Worm (Caenorhabditis elegans) whole organism, L1 larva: Measurements from ENCODE around the gene der-2.

ENCODE experiments used
- C16A3.4 ChIP-seq: fragments of 150-350 bp; optimal IDR thresholded peaks from 2 replicates; lab custom pipeline; 2014; ENCODE audit warnings: missing biosample characterization, missing genetic modification characterization
- C34B4.2 ChIP-seq: sonication (generic microtip); optimal IDR thresholded peaks from 2 replicates; lab custom pipeline; 2017; ENCODE audit warnings: mild to moderate bottlenecking, missing genetic modification characterization, missing compliant biosample characterization
- alr-1 ChIP-seq: fragments of 200-800 bp; sonication (Bioruptor generic); optimal IDR thresholded peaks from 2 replicates; lab custom pipeline; 2018; ENCODE audit warnings: borderline replicate concordance, mild to moderate bottlenecking, missing genetic modification characterization, missing compliant biosample characterization
- aly-2 ChIP-seq: fragments of 150-350 bp; optimal IDR thresholded peaks from 2 replicates; lab custom pipeline; 2014; ENCODE audit warnings: missing biosample characterization, missing genetic modification characterization
- ama-1 ChIP-seq: fragments of 150-350 bp; optimal IDR thresholded peaks from 2 replicates; lab custom pipeline; 2014
- blmp-1 ChIP-seq: fragments of 150-350 bp; optimal IDR thresholded peaks from 2 replicates; lab custom pipeline; 2014; ENCODE audit warnings: missing biosample characterization, missing genetic modification characterization
- ceh-8 ChIP-seq: fragments of 200-800 bp; sonication (Bioruptor generic); optimal IDR thresholded peaks from 2 replicates; lab custom pipeline; 2018; ENCODE audit warnings: mild to moderate bottlenecking, missing genetic modification characterization, moderate library complexity, missing compliant biosample characterization
- ceh-82 ChIP-seq, 3 experiments: fragments of 150-350 bp in 1 of 3; sonication (generic microtip) in 2 of 3; optimal IDR thresholded peaks; 2 replicates each; lab custom pipeline; 2014 to 2017; ENCODE audit warnings: missing biosample characterization in 3 of 3, missing genetic modification characterization in 3 of 3
- dpl-1 ChIP-seq, 3 experiments: fragments of 150-350 bp in 2 of 3; sonication (generic microtip) in 1 of 3; optimal IDR thresholded peaks; 2 replicates each; lab custom pipeline; 2014 to 2017; ENCODE audit warnings: missing biosample characterization in 3 of 3, missing genetic modification characterization in 3 of 3, missing genetic modification reagents in 3 of 3
- efl-3 ChIP-seq: fragments of 200-800 bp; sonication (Bioruptor generic); optimal IDR thresholded peaks from 2 replicates; lab custom pipeline; 2018; ENCODE audit warnings: mild to moderate bottlenecking, missing genetic modification characterization, missing compliant biosample characterization
- egl-13 ChIP-seq: sonication (generic microtip); optimal IDR thresholded peaks from 2 replicates; lab custom pipeline; 2016; ENCODE audit warnings: missing genotype, missing genetic modification reagents, missing genetic modification characterization, missing compliant biosample characterization
- elt-2 ChIP-seq: sonication (generic microtip); optimal IDR thresholded peaks from 2 replicates; lab custom pipeline; 2016; ENCODE audit warnings: missing genetic modification characterization, mild to moderate bottlenecking, inconsistent platforms, missing compliant biosample characterization, missing genetic modification reagents
- elt-3 ChIP-seq, 6 experiments: fragments of 150-350 bp in 1 of 6; sonication (generic microtip); optimal IDR thresholded peaks; 2 replicates each; lab custom pipeline; 2017 to 2018; ENCODE audit warnings: missing biosample characterization in 6 of 6, missing genetic modification characterization in 6 of 6, inconsistent platforms in 1 of 6
- ets-5 ChIP-seq: fragments of 200-800 bp; sonication (Bioruptor generic); IDR thresholded peaks from 2 replicates; pipeline ENCODE4 v1.3.6; 2022; ENCODE audit warnings: missing genetic modification characterization, missing compliant biosample characterization
- fkh-8 ChIP-seq: sonication (generic microtip); optimal IDR thresholded peaks from 2 replicates; lab custom pipeline; 2016; ENCODE audit warnings: mild to moderate bottlenecking, missing genetic modification characterization, missing compliant biosample characterization
- grh-1 ChIP-seq: fragments of 200-800 bp; sonication (Bioruptor generic); IDR thresholded peaks from 2 replicates; pipeline ENCODE4 v1.3.6; 2022; ENCODE audit warnings: missing genetic modification reagents, missing genetic modification characterization, missing compliant biosample characterization
- hlh-4 ChIP-seq: sonication (generic microtip); optimal IDR thresholded peaks from 2 replicates; lab custom pipeline; 2016; ENCODE audit warnings: mild to moderate bottlenecking, missing genetic modification characterization, missing compliant biosample characterization
- irx-1 ChIP-seq: sonication (generic microtip); optimal IDR thresholded peaks from 2 replicates; lab custom pipeline; 2016; ENCODE audit warnings: missing genetic modification characterization, missing compliant biosample characterization
- lin-13 ChIP-seq: fragments of 150-350 bp; optimal IDR thresholded peaks from 2 replicates; lab custom pipeline; 2014; ENCODE audit warnings: missing biosample characterization, missing genetic modification reagents, missing genetic modification characterization
- lin-14 ChIP-seq: fragments of 200-800 bp; sonication (Bioruptor generic); optimal IDR thresholded peaks from 2 replicates; lab custom pipeline; 2018; ENCODE audit warnings: mild to moderate bottlenecking, missing genetic modification characterization, moderate library complexity, missing compliant biosample characterization
- lin-35 ChIP-seq, 2 experiments: fragments of 150-350 bp; optimal IDR thresholded peaks; 2 replicates each; lab custom pipeline; 2014; ENCODE audit warnings: missing biosample characterization in 2 of 2, missing genetic modification characterization in 2 of 2, missing genetic modification reagents in 2 of 2
- lin-39 ChIP-seq: fragments of 150-350 bp; optimal IDR thresholded peaks from 2 replicates; lab custom pipeline; 2014; ENCODE audit warnings: missing biosample characterization, missing genetic modification reagents, missing genetic modification characterization
- lir-3 ChIP-seq: sonication (generic microtip); optimal IDR thresholded peaks from 2 replicates; lab custom pipeline; 2016; ENCODE audit warnings: mild to moderate bottlenecking, missing genetic modification characterization, moderate library complexity, missing compliant biosample characterization; ENCODE audit not compliant: poor library complexity
- lsy-2 ChIP-seq, 2 experiments: fragments of 150-350 bp; optimal IDR thresholded peaks; 2 replicates each; lab custom pipeline; 2014; ENCODE audit warnings: missing biosample characterization in 2 of 2, missing genetic modification characterization in 2 of 2
- mef-2 ChIP-seq: fragments of 150-350 bp; optimal IDR thresholded peaks from 2 replicates; lab custom pipeline; 2014; ENCODE audit warnings: missing biosample characterization, missing genetic modification characterization
- mep-1 ChIP-seq: fragments of 150-350 bp; optimal IDR thresholded peaks from 2 replicates; lab custom pipeline; 2014; ENCODE audit warnings: missing biosample characterization, missing genetic modification characterization
- nhr-12 ChIP-seq: sonication (generic microtip); optimal IDR thresholded peaks from 2 replicates; lab custom pipeline; 2017; ENCODE audit warnings: missing biosample characterization, missing genetic modification characterization
- nhr-19 ChIP-seq: fragments of 200-800 bp; sonication (Bioruptor generic); conservative IDR thresholded peaks from 2 replicates; pipeline ENCODE4 v1.3.6; 2022; ENCODE audit warnings: missing genetic modification characterization, missing compliant biosample characterization
- nhr-20 ChIP-seq: sonication (generic microtip); optimal IDR thresholded peaks from 2 replicates; lab custom pipeline; 2016; ENCODE audit warnings: mild to moderate bottlenecking, missing genetic modification characterization, missing compliant biosample characterization
- nhr-237 ChIP-seq: fragments of 150-350 bp; optimal IDR thresholded peaks from 2 replicates; lab custom pipeline; 2014; ENCODE audit warnings: missing biosample characterization, missing genetic modification characterization
- nhr-28 ChIP-seq: fragments of 150-350 bp; optimal IDR thresholded peaks from 2 replicates; lab custom pipeline; 2014; ENCODE audit warnings: missing biosample characterization, missing genetic modification characterization
- nhr-47 ChIP-seq: sonication (generic microtip); optimal IDR thresholded peaks from 2 replicates; lab custom pipeline; 2016; ENCODE audit warnings: mild to moderate bottlenecking, missing genetic modification characterization, moderate library complexity, missing compliant biosample characterization
- nhr-77 ChIP-seq: fragments of 150-350 bp; optimal IDR thresholded peaks from 2 replicates; lab custom pipeline; 2014; ENCODE audit warnings: missing biosample characterization, missing genetic modification characterization
- pag-3 ChIP-seq: sonication (generic microtip); optimal IDR thresholded peaks from 2 replicates; lab custom pipeline; 2017; ENCODE audit warnings: missing genetic modification characterization, mild to moderate bottlenecking, missing compliant biosample characterization, antibody characterized with exemption, borderline replicate concordance; ENCODE audit not compliant: insufficient read depth
- pax-3 ChIP-seq: fragments of 200-800 bp; sonication (Bioruptor generic); optimal IDR thresholded peaks from 2 replicates; lab custom pipeline; 2018; ENCODE audit warnings: mild to moderate bottlenecking, missing genetic modification characterization, moderate library complexity, missing compliant biosample characterization
- skn-1 ChIP-seq: fragments of 150-350 bp; optimal IDR thresholded peaks from 2 replicates; lab custom pipeline; 2014; ENCODE audit warnings: missing biosample characterization, missing genetic modification characterization
- sup-37 ChIP-seq: fragments of 200-800 bp; sonication (Bioruptor generic); optimal IDR thresholded peaks from 2 replicates; lab custom pipeline; 2018; ENCODE audit warnings: mild to moderate bottlenecking, missing genetic modification characterization, missing compliant biosample characterization
- tlp-1 ChIP-seq: fragments of 150-350 bp; optimal IDR thresholded peaks from 2 replicates; lab custom pipeline; 2014; ENCODE audit warnings: missing biosample characterization, missing genetic modification characterization
- unc-98 ChIP-seq: fragments of 200-800 bp; sonication (Bioruptor generic); IDR thresholded peaks from 2 replicates; pipeline ENCODE4 v1.3.6; 2022; ENCODE audit warnings: missing genetic modification characterization, missing compliant biosample characterization
- vab-15 ChIP-seq: sonication (generic microtip); optimal IDR thresholded peaks from 2 replicates; lab custom pipeline; 2017; ENCODE audit warnings: missing genotype, mild to moderate bottlenecking, missing genetic modification characterization, missing compliant biosample characterization
- zag-1 ChIP-seq: fragments of 150-350 bp; optimal IDR thresholded peaks from 2 replicates; lab custom pipeline; 2014; ENCODE audit warnings: missing biosample characterization, missing genetic modification characterization

der-2 gene

DNA sequence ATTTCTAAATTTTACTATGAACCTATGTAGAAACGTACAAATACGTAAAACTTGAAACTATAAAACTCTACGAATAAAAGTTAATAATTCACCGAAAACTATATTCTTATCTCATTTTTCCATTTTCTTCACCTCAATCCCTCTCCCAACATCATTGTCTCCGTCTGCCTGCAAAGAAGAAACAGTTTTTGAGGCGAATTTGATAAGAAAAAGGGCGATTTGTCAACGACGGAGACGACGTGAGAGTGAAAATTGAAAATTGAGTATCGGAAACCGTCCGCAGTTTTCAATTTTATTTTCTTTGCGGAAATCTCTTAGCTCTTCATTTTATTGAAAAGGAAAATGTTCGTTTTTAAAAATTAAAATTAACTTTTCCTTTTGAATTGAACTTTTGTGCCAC is 10.9 kb downstream of the der-2 start:
- TF ChIP-seq lir-3 (tag; lab: Kevin White, UChicago), result no peak
- peak; percentile 2 for TF ChIP-seq nhr-20 (tag; lab: Kevin White, UChicago)
- no peak for TF ChIP-seq lsy-2 (tag; optimal IDR thresholded peaks at IDR 0.05; lab: Kevin White, UChicago)
- TF ChIP-seq sup-37 (GFP tag; lab: Kevin White, UChicago), result no peak
- TF ChIP-seq dpl-1 (GFP tag; optimal IDR thresholded peaks at IDR 0.05; lab: Kevin White, UChicago), result no peak
- TF ChIP-seq hlh-4 (tag; lab: Kevin White, UChicago), result no peak
- no peak for TF ChIP-seq ceh-82 (tag; optimal IDR thresholded peaks at IDR 0.05; lab: Kevin White, UChicago)
- no peak for TF ChIP-seq lin-13
- TF ChIP-seq nhr-237, result no peak
- no peak for TF ChIP-seq alr-1 (tag; lab: Kevin White, UChicago)
- TF ChIP-seq fkh-8 (tag; lab: Kevin White, UChicago), result no peak
- no peak for TF ChIP-seq mep-1 (tag; lab: Kevin White, UChicago)
- TF ChIP-seq nhr-19 (GFP tag; lab: Robert Waterston, UW), result 0 out of 2 replicates have a peak, but pooled peaks have one; percentile 9
- TF ChIP-seq efl-3 (GFP tag; lab: Kevin White, UChicago), result no peak
- no peak for TF ChIP-seq ets-5 (GFP tag; lab: Robert Waterston, UW)
- TF ChIP-seq pax-3 (tag; lab: Kevin White, UChicago), result no peak
- no peak for TF ChIP-seq skn-1
- no peak for TF ChIP-seq ama-1 (lab: Kevin White, UChicago)
- no peak for TF ChIP-seq lin-39
- peak; percentile 49 for TF ChIP-seq elt-2
- no peak for TF ChIP-seq nhr-28 (tag; lab: Kevin White, UChicago)
- TF ChIP-seq blmp-1, result peak; percentile 94
- TF ChIP-seq grh-1 (GFP tag; lab: Robert Waterston, UW), result no peak
- no peak for TF ChIP-seq nhr-77
- no peak for TF ChIP-seq C16A3.4 (tag; lab: Kevin White, UChicago)
- TF ChIP-seq mef-2 (tag; lab: Kevin White, UChicago), result no peak
- no peak for TF ChIP-seq irx-1 (tag; lab: Kevin White, UChicago)
- no peak for TF ChIP-seq egl-13 (tag; lab: Kevin White, UChicago)
- TF ChIP-seq elt-3 (tag; optimal IDR thresholded peaks at IDR 0.05; lab: Kevin White, UChicago), result peak in 1 of 6 experiments; percentile 28
- TF ChIP-seq tlp-1 (tag; lab: Kevin White, UChicago), result no peak
- no peak for TF ChIP-seq pag-3
- no peak for TF ChIP-seq aly-2 (tag; lab: Kevin White, UChicago)
- TF ChIP-seq nhr-12, result no peak
- no peak for TF ChIP-seq ceh-8 (GFP tag; lab: Kevin White, UChicago)
- no peak for TF ChIP-seq unc-98 (GFP tag; lab: Robert Waterston, UW)
- TF ChIP-seq C34B4.2 (tag; lab: Kevin White, UChicago), result no peak
- no peak for TF ChIP-seq nhr-47 (tag; lab: Kevin White, UChicago)
- TF ChIP-seq lin-35 (GFP tag; optimal IDR thresholded peaks at IDR 0.05; lab: Kevin White, UChicago), result peak in 1 of 2 experiments; percentile 14
- no peak for TF ChIP-seq vab-15 (tag; lab: Kevin White, UChicago)
- peak; percentile 46 for TF ChIP-seq lin-14 (GFP tag; lab: Kevin White, UChicago)
- TF ChIP-seq zag-1 (tag; lab: Kevin White, UChicago), result no peak
- TF ChIP-seq, all 84 proteins: peak for 7

DNA sequence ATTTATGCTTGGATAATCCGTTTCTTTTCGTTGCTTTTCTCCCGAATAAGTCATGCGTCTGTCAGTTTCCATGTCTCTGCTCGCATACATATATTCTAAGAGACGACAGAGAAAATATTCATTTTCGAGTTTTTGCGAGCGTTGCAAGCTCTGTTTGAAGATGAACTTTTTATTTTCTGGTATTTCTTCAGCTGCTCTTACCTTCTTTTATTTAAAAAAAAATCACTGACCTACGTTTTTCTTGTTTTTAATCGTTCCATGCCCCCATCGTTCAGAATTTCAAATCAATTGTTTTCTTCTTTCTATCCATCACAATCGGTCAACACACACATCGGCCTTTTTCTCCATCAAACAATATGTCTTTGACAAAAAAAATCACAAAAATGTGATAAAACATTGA is 12.4 kb downstream of the der-2 start:
- TF ChIP-seq lin-14 (GFP tag; lab: Kevin White, UChicago), result peak; percentile 0
- no peak for TF ChIP-seq lin-13
